Fruit fly (Drosophila melanogaster): Measurements from ENCODE around the gene tow.
A peak's percentile ranks its signal among the peaks of the same experiment; 100 is the strongest.

The tow gene

DNA sequence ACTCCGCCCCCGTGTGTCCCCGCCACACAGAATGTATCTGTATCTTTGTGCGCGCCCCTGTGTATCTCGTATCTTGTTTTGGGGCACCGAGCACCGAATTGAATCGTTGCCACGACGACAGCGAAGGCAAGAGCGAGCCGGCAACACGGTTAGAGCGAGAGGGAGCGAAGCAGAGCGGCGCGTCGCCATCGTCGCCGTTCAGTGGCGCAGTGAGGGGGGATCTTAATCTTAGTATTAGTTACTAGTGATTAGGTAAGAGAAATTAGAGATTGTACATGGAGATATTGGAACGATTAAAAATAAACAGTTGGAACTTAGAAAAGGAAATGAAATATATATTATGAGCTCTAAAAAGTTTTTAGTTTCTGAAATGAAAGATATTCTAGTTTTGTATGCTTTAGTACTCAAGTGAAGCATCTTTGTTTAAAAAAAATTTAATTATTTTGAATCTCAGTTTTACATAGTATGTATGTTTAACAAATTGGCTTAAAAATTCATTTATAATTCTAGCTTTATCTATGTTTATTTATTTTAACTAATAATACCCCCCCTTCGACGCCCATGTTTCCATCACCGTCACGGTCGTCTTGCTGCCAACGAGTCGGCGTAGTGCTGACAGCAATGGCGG is 46.4 kb downstream of the tow start (continued):
- TF ChIP-seq CG6272 (GFP tag; IDR thresholded peaks at IDR 0.05), result peak; percentile 77
- TF ChIP-seq MESR4 (GFP tag; optimal IDR thresholded peaks at IDR 0.05), result no peak
- TF ChIP-seq unpg (GFP tag; optimal IDR thresholded peaks at IDR 0.05), result peak; percentile 80
- peak; percentile 87 for TF ChIP-seq sug (tag; optimal IDR thresholded peaks at IDR 0.05)
- no peak for TF ChIP-seq sim (GFP tag; IDR thresholded peaks at IDR 0.05)
- TF ChIP-seq ab (GFP tag; optimal IDR thresholded peaks at IDR 0.05), result no peak
- TF ChIP-seq gce (GFP tag; IDR thresholded peaks at IDR 0.05), result peak; percentile 45; the same call in 1 of the 3 replicates
- TF ChIP-seq pum (GFP tag; optimal IDR thresholded peaks at IDR 0.05), result peak; percentile 73
- TF ChIP-seq B-H2 (GFP tag; optimal IDR thresholded peaks at IDR 0.05), result peak; percentile 53
- peak; percentile 81 for TF ChIP-seq Aef1 (GFP tag; IDR thresholded peaks at IDR 0.05)
- TF ChIP-seq sob (GFP tag; IDR thresholded peaks at IDR 0.05), result peak; percentile 74
- peak; percentile 97 for TF ChIP-seq CG2712 (tag; optimal IDR thresholded peaks at IDR 0.05)
- TF ChIP-seq HmgD (GFP tag; optimal IDR thresholded peaks at IDR 0.05), result no peak
- TF ChIP-seq vfl (GFP tag; optimal IDR thresholded peaks at IDR 0.05), result no peak
- no peak for TF ChIP-seq jing (GFP tag; optimal IDR thresholded peaks at IDR 0.05)
- TF ChIP-seq CG14667 (GFP tag; IDR thresholded peaks at IDR 0.05), result peak; percentile 88
- TF ChIP-seq run (tag; optimal IDR thresholded peaks at IDR 0.05), result peak; percentile 68
- peak; percentile 98 for TF ChIP-seq CG6175 (GFP tag; IDR thresholded peaks at IDR 0.05)
- peak; percentile 38; the same call in 1 of the 2 replicates for TF ChIP-seq Rx (GFP tag; IDR thresholded peaks at IDR 0.05)
- TF ChIP-seq scrt (GFP tag; optimal IDR thresholded peaks at IDR 0.05), result peak; percentile 85
- TF ChIP-seq p53 (GFP tag; optimal IDR thresholded peaks at IDR 0.05), result peak; percentile 36
- TF ChIP-seq hbn (GFP tag; IDR thresholded peaks at IDR 0.05; ENCODE audit: partially characterized antibody), result no peak
- TF ChIP-seq MTF-1 (GFP tag; optimal IDR thresholded peaks at IDR 0.05; ENCODE audit: borderline replicate concordance), result peak; percentile 58
- peak; percentile 53 for TF ChIP-seq CG8089 (GFP tag; optimal IDR thresholded peaks at IDR 0.05)
- no peak for TF ChIP-seq aop (GFP tag; IDR thresholded peaks at IDR 0.05)
- peak; percentile 89 for TF ChIP-seq CG10654 (GFP tag; optimal IDR thresholded peaks at IDR 0.05)
- peak; percentile 71 for TF ChIP-seq lilli (GFP tag; optimal IDR thresholded peaks at IDR 0.05)
- TF ChIP-seq schlank (tag; optimal IDR thresholded peaks at IDR 0.05), result peak; percentile 7
- peak; percentile 92 for TF ChIP-seq CG1233 (GFP tag; optimal IDR thresholded peaks at IDR 0.05)
- peak; percentile 89 for TF ChIP-seq az2 (GFP tag; optimal IDR thresholded peaks at IDR 0.05)
- TF ChIP-seq ftz-f1 (GFP tag; optimal IDR thresholded peaks at IDR 0.05), result peak; percentile 66
- no peak for TF ChIP-seq Trl (optimal IDR thresholded peaks at IDR 0.05)
- TF ChIP-seq Trl (GFP tag; optimal IDR thresholded peaks at IDR 0.05), result peak; percentile 72
- TF ChIP-seq CG18011 (GFP tag; optimal IDR thresholded peaks at IDR 0.05), result peak; percentile 60
- peak; percentile 92 for TF ChIP-seq fd96Cb (tag; optimal IDR thresholded peaks at IDR 0.05)
- peak; percentile 77 for TF ChIP-seq ttk (GFP tag; IDR thresholded peaks at IDR 0.05)
- peak; percentile 93 for TF ChIP-seq Oli (tag; optimal IDR thresholded peaks at IDR 0.05)
- TF ChIP-seq pros (GFP tag; optimal IDR thresholded peaks at IDR 0.05), result peak; percentile 56
- peak; percentile 92 for TF ChIP-seq CG10543 (GFP tag; optimal IDR thresholded peaks at IDR 0.05)
- TF ChIP-seq gcm (GFP tag; optimal IDR thresholded peaks at IDR 0.05), result peak; percentile 82
- TF ChIP-seq CG2116 (GFP tag; optimal IDR thresholded peaks at IDR 0.05), result peak; percentile 58
- TF ChIP-seq CG31388 (GFP tag; optimal IDR thresholded peaks at IDR 0.05), result peak; percentile 80

DNA sequence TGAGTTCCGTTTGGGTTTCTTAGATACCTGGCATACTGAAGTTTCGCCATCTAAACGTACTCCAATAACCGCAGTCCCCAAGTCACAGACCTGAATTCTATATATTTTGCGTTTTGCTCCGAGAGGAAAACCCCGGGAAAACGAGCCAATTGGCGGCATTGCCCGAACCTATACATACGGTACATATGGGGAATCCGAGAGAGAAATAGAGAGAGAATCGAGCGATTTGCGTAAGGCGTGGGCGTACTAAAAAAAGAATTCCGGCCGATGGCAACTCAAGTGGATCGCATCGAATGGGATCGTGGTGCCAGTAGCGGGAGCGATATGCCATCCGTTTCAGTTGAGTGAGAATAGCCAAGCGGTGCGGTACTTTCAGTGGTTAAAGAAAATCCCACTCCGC is 47.6 kb downstream of the tow start, which contains the start of gene bin:
Gene bin, plus strand, starts transcription at position 335 of the 400 bp plus-strand sequence.
- TF ChIP-seq z (GFP tag; IDR thresholded peaks at IDR 0.05) (peak; percentile 83), ems (GFP tag; optimal IDR thresholded peaks at IDR 0.05) (no peak), CG31224 (GFP tag; IDR thresholded peaks at IDR 0.05) (no peak), Nf-YC (tag; optimal IDR thresholded peaks at IDR 0.05) (peak; percentile 77), sd (tag; optimal IDR thresholded peaks at IDR 0.05) (peak; percentile 6), Nf-YB (GFP tag; optimal IDR thresholded peaks at IDR 0.05) (peak; percentile 85), Trl (optimal IDR thresholded peaks at IDR 0.05) (peak; percentile 1 to 26), Trl (GFP tag; optimal IDR thresholded peaks at IDR 0.05) (no peak), sr (GFP tag; IDR thresholded peaks at IDR 0.05) (peak; percentile 95), Tbp (GFP tag; optimal IDR thresholded peaks at IDR 0.05) (no peak), Deaf1 (tag; optimal IDR thresholded peaks at IDR 0.05) (peak; percentile 53), dan (GFP tag; IDR thresholded peaks at IDR 0.05) (no peak), sens (GFP tag) (no peak)
